Worm (Caenorhabditis elegans) whole organism, late embryonic: ENCODE measurements around the gene Y73F8A.12.

Source experiments
- C08G9.2 ChIP-seq: sonication (generic microtip); optimal IDR thresholded peaks from 2 replicates; lab custom pipeline; 2016; ENCODE audit warnings: mild to moderate bottlenecking, missing genetic modification characterization, moderate library complexity, missing compliant biosample characterization
- F13H6.1 ChIP-seq: sonication (generic microtip); optimal IDR thresholded peaks from 2 replicates; lab custom pipeline; 2016; ENCODE audit warnings: missing genetic modification characterization, missing compliant biosample characterization
- ceh-14 ChIP-seq: sonication (generic microtip); optimal IDR thresholded peaks from 2 replicates; lab custom pipeline; 2016; ENCODE audit warnings: missing genotype, missing genetic modification characterization, missing compliant biosample characterization
- ceh-48 ChIP-seq: sonication (generic microtip); optimal IDR thresholded peaks from 2 replicates; lab custom pipeline; 2016; ENCODE audit warnings: missing genetic modification characterization, inconsistent platforms, missing compliant biosample characterization
- dve-1 ChIP-seq: sonication (generic microtip); optimal IDR thresholded peaks from 2 replicates; lab custom pipeline; 2017; ENCODE audit warnings: antibody characterized with exemption, mild to moderate bottlenecking, missing genetic modification characterization, missing compliant biosample characterization
- fkh-10 ChIP-seq: fragments of 150-350 bp; optimal IDR thresholded peaks from 2 replicates; lab custom pipeline; 2014; ENCODE audit warnings: missing biosample characterization, missing genetic modification reagents, missing genetic modification characterization
- madf-2 ChIP-seq: sonication (generic microtip); optimal IDR thresholded peaks from 2 replicates; lab custom pipeline; 2017; ENCODE audit warnings: missing genetic modification characterization, missing compliant biosample characterization
- ttx-3 ChIP-seq: sonication (generic microtip); optimal IDR thresholded peaks from 2 replicates; lab custom pipeline; 2016; ENCODE audit warnings: missing genetic modification reagents, missing genetic modification characterization, missing compliant biosample characterization

DNA sequence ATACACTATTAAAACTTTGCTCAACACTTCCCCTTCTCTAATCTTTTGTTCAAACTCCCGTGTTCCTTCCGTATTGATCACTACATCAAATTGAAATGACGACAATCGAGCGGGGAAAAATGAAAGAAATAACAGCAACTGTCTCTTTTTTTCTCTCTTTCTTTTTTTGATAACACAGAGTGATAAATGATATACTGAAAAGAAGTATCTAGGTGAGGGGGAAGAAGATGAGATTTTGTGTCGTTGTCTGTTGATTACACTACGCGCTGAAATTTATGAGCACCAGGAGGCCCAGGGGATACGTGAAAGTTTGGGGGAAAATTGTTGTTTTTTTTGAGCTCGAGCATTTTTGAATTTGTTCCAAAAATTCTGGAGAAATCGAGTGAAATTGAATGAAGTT is 37.4 kb downstream of the Y73F8A.12 start:
- TF ChIP-seq F13H6.1 (tag; lab: Kevin White, UChicago) (no peak), dve-1 (tag; lab: Kevin White, UChicago) (no peak), madf-2 (tag; lab: Kevin White, UChicago) (no peak), ceh-14 (tag; lab: Kevin White, UChicago) (no peak), ceh-48 (tag; lab: Kevin White, UChicago) (no peak), C08G9.2 (tag; lab: Kevin White, UChicago) (no peak), ttx-3 (no peak), fkh-10 (no peak)
